Worm (Caenorhabditis elegans): ENCODE measurements around the gene gcy-37.
A peak's percentile ranks its signal among the peaks of the same experiment; 100 is the strongest.

Gene gcy-37

DNA sequence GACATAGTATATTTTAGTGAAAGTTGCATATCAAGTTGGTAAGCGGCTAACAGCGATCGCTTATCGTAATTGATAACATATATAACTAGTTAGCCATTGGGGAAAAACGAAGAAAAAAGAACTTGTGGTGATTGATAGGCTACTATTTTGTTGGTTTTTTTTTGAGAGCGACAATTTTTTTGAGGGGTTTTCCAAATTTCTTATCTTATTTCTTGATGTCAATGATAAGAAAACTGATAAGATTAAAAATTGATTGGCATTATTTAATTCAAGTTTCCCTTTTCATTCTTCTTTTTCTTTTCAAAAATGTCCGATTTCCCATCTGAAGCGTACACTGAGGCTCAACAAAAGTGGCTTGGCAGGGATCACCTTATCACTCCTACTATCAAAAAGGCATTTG is 28.3 kb downstream of the gcy-37 start, which contains the start of gene prmt-6:
TSS of gene prmt-6 (plus strand) at position 252 of the 400 bp plus-strand sequence.
- peak; percentile 23 for TF ChIP-seq lin-40 (tag; optimal IDR thresholded peaks at IDR 0.05)
- TF ChIP-seq nhr-80 (tag; optimal IDR thresholded peaks at IDR 0.05) = peak; percentile 60
- no peak for TF ChIP-seq Y95B8A.8 (GFP tag; IDR thresholded peaks at IDR 0.05)

DNA sequence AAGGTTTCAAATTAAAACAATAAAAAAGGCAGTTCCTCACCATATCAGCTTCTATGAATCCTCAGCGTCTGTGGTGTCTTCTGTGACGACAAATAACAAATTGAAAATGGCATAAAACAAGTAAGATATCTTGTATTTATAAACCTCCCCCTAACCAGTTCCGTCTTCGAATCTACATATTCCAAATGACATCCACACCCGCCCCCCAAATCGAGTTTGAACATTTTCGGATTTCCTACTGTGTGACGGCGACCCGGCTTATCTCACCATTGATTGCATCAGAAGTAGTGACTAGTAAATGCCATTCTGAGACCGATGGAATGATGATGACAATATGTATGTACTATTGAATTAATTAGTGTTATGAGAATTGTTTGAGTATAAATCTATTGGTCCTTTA is 30.2 kb downstream of the gcy-37 start, which contains the start of gene grl-20:
TSS of gene grl-20 (minus strand) at position 101 of the 400 bp plus-strand sequence.
- no peak for TF ChIP-seq ZK185.1 (tag; optimal IDR thresholded peaks at IDR 0.05; ENCODE audit: poor library complexity, severe bottlenecking)
- no peak for TF ChIP-seq zfh-2 (GFP tag; conservative IDR thresholded peaks at IDR 0.05)
- no peak for TF ChIP-seq ceh-58 (GFP tag; IDR thresholded peaks at IDR 0.05)
- TF ChIP-seq ceh-40 (GFP tag; IDR thresholded peaks at IDR 0.05) = no peak
- no peak for TF ChIP-seq Y56A3A.18 (GFP tag; IDR thresholded peaks at IDR 0.05)

DNA sequence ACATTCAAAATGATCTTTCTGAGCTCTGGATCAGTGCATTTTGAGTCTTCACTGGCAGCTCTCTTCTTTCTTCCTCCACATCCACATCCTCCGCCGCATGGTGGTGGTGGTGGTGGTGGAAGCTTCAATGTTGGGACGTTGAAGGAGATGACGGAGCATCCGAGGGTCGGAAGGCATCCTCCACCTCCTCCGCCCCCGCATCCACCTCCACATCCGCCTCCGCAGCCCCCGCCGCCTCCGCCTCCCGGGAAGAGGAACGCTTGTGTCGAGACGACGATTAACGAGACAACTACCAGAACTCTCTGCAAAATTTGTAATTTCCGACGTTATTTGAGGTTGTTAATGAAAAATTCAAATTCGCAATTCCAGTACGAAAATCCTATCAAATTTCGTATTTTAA is 31.6 kb downstream of the gcy-37 start:
- no peak for TF ChIP-seq K12H6.12 (tag; optimal IDR thresholded peaks at IDR 0.05)
- TF ChIP-seq zfh-2 (GFP tag; conservative IDR thresholded peaks at IDR 0.05) = peak; percentile 87
- peak; percentile 88 for TF ChIP-seq egrh-3 (GFP tag; IDR thresholded peaks at IDR 0.05)

DNA sequence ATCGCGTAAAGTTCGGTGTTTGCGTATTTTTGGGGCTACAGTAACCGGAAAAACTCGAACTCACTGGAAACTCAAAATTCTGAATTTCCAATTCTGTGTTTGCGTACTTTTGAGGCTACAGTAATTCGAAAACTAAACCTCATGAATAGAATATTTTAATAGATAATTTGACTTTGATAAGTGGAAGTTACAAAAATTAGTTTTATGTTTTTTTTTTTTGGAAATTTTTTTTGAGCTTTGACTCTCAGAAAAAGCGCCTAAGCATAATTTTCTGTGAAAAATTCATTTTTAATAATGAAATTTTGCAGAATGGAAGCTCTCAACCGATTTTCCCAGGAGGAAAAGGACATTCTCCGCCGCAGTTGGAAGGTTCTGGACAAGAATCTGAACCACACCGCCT is 36.5 kb downstream of the gcy-37 start, which contains the start of gene glb-7:
TSS of gene glb-7 (plus strand) at position 301 of the 400 bp plus-strand sequence.
- TF ChIP-seq attf-6 (GFP tag; IDR thresholded peaks at IDR 0.05) = no peak
- no peak for TF ChIP-seq C06A6.2 (GFP tag; conservative IDR thresholded peaks at IDR 0.05)
- no peak for TF ChIP-seq chd-7 (tag; optimal IDR thresholded peaks at IDR 0.05)
- TF ChIP-seq dpl-1 (GFP tag; optimal IDR thresholded peaks at IDR 0.05) = no peak
- TF ChIP-seq hlh-12 (tag; optimal IDR thresholded peaks at IDR 0.05) = no peak
- no peak for TF ChIP-seq lin-35 (GFP tag; optimal IDR thresholded peaks at IDR 0.05)

DNA sequence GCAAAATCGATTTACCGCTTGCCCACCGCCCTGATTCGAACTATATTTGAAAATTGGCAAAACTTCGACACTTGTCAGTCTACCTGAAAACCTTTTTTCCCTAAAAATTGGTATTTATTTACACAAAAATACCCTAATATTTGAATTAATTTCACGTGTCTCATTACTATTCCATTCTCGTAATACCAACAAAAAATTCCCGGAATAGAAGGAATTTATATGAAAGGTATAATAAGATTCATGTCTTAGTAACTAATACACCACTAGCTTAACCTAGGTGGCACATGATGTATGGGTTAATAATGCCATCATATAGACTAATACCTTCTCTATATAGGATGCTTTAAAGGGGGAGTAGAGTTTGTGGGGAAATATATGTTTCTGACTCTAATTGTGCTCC is 41.7 kb downstream of the gcy-37 start:
- TF ChIP-seq F52B5.7 (tag; optimal IDR thresholded peaks at IDR 0.05) (no peak), F37B4.10 (GFP tag; IDR thresholded peaks at IDR 0.05) (no peak), mcd-1 (GFP tag; IDR thresholded peaks at IDR 0.05) (no peak), mel-28 (tag; optimal IDR thresholded peaks at IDR 0.05; ENCODE audit: borderline replicate concordance) (no peak), snpc-4 (GFP tag; optimal IDR thresholded peaks at IDR 0.05) (no peak), snpc-4 (tag; optimal IDR thresholded peaks at IDR 0.05) (no peak), hlh-12 (tag; optimal IDR thresholded peaks at IDR 0.05) (no peak), gei-17 (GFP tag; optimal IDR thresholded peaks at IDR 0.05) (no peak), T07F8.4 (tag; optimal IDR thresholded peaks at IDR 0.05) (no peak), mxl-1 (tag; optimal IDR thresholded peaks at IDR 0.05) (no peak), lsy-27 (tag; optimal IDR thresholded peaks at IDR 0.05; ENCODE audit: borderline replicate concordance, insufficient read depth) (no peak), nhr-27 (tag; optimal IDR thresholded peaks at IDR 0.05) (no peak)

DNA sequence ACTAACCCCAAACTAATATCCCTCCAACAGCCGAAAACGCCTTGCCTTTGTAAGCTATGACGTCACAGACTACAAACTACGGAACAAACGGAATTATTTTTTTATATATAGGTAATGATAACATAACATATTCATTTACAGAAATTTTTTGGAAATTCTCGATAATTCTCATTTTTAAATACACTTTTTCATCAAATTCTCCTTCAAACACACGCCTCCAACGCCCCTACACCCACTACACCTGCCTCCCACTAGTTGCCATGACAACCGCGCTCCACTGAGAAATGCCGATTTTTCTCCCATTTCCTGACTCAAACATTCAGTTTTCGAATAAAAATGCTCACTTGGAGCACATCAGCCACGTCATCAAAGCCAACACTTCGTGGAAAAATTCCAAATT is 44.6 kb downstream of the gcy-37 start, which contains the start of gene xbx-4:
TSS of gene xbx-4 (plus strand) at position 301 of the 400 bp plus-strand sequence.
- TF ChIP-seq F22D6.2 (tag; optimal IDR thresholded peaks at IDR 0.05) = no peak
- no peak for TF ChIP-seq ceh-91 (GFP tag; IDR thresholded peaks at IDR 0.05)
